Fruit fly (Drosophila melanogaster): ENCODE measurements around the gene ppk11.

ppk11 gene

DNA sequence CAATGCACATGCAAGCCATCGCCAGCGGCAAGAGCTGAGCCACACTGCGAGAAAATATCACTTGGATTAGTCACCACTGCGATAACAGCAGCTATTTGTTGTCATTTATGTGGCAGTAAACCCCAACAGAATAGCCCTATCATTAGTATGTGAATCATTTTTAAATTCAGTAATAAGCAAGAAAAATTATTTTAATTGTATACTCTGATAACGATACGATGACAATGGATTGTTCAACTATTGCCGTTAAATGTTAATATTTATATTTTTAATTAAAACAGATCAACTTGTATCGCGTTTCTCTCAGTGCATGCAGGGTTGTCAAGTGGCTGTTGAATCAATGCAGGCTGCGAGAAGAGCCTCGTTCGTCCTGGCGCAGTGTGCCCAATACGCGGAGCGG lies 37.0 kb downstream of the ppk11 start:
- no peak for TF ChIP-seq pan (optimal IDR thresholded peaks at IDR 0.05)

DNA sequence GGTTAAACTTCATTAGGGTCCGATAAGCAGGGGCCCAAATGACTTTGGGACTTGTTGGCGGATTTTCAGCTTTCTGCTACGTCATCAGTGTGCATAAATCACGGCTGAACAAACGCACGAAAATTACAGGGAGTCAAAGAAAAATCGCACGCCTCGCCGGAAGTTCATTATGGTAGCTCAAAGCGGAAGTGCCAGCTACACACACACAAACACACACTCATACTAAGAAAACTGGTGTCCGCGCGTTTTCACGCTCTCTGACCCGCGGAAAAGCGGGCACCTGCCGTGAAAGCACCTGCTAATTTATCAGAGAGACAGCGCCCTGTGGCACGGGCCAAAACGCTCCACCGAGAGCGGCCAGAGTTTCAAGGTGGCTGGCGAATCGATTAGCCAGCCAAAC lies 37.5 kb downstream of the ppk11 start:
- TF ChIP-seq Dll (optimal IDR thresholded peaks at IDR 0.05) = no peak
- TF ChIP-seq usp (GFP tag; optimal IDR thresholded peaks at IDR 0.05) = no peak
- no peak for TF ChIP-seq EcR (GFP tag; optimal IDR thresholded peaks at IDR 0.05)
- no peak for TF ChIP-seq pan (optimal IDR thresholded peaks at IDR 0.05)
- TF ChIP-seq CG8478 (optimal IDR thresholded peaks at IDR 0.05) = no peak
- TF ChIP-seq psq (optimal IDR thresholded peaks at IDR 0.05) = no peak

DNA sequence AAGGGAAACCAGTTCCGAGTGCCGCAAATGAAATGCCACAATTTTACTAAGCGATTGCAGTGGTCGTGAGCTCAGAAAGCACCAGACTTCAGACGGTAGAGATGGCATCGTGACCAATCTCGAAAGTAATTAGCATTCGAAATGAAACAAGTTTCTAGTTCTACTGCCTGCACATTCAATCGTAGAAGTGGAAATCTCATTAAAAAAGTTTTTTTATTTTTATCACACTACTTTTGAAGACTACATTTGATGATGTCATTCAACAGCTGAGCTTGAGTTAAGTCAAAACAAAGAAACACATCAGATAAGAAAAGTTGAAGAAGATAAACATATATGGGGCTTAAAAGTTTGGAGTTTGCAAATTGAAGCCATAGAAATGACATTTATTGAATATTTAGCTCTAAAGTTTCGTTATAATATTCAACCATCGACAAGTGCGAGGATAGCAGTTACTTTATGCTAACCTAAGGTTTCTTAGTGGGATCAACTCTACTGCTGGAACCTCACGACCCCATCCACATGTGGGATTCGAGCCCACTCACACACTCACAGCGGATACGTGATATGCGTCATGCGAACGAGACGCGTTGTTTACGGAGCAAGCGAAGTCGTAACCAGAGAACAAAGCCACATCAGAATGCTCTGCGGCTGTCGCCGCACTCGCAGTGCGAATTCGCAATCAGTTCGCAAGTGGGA lies 38.7 kb downstream of the ppk11 start, which contains the start of gene CG13117:
Gene CG13117, plus strand, starts transcription at position 646 of the 696 bp plus-strand sequence.
- TF ChIP-seq usp (GFP tag; optimal IDR thresholded peaks at IDR 0.05) (no peak), pan (optimal IDR thresholded peaks at IDR 0.05) (no peak), EcR (GFP tag; optimal IDR thresholded peaks at IDR 0.05) (no peak), CG8478 (optimal IDR thresholded peaks at IDR 0.05) (no peak), psq (optimal IDR thresholded peaks at IDR 0.05) (no peak), Dll (optimal IDR thresholded peaks at IDR 0.05) (no peak)

DNA sequence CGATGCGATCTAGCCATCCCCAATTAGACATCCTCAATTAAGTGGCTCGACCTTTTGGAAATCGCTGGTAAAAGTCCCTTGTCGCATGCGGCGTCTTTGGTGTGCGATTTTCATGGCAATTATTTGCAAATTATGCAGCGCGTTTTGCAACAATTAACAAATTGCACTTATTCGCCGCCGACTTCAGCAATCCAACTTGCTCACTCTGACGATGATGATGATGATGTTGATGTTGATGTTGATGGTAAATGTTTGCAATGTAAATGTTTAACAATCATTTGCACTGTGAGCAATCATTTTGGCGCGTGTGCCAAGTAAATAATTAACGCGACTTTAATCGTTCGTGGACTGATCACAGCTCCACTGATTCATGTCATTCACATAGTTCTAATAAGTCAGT lies 40.7 kb downstream of the ppk11 start:
- TF ChIP-seq Dll (optimal IDR thresholded peaks at IDR 0.05) = no peak
- TF ChIP-seq CG8478 (optimal IDR thresholded peaks at IDR 0.05) = no peak
- TF ChIP-seq EcR (GFP tag; optimal IDR thresholded peaks at IDR 0.05) = no peak
- no peak for TF ChIP-seq pan (optimal IDR thresholded peaks at IDR 0.05)
- no peak for TF ChIP-seq usp (GFP tag; optimal IDR thresholded peaks at IDR 0.05)
- no peak for TF ChIP-seq psq (optimal IDR thresholded peaks at IDR 0.05)

DNA sequence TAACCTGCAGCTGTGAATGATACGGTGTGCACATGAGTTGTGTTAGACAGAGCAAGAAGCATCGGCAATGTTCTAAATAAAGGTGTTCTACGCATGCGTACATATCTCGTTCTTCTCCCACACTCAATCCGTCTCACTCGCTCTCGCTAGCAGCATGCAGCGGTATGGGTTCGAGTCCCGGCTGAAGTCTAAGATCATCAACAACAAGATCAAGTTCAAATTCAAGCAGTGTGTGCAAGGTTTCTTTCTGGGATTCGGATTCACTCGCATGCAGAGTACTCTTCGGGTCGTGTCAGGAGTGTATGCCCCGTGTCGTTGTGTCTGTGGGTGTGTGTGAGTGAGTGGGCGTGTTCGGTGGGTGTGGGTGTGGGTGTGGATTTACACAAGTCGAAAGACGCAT lies 43.6 kb downstream of the ppk11 start:
- no peak for TF ChIP-seq EcR (GFP tag; optimal IDR thresholded peaks at IDR 0.05)
- TF ChIP-seq CG8478 (optimal IDR thresholded peaks at IDR 0.05) = no peak
- no peak for TF ChIP-seq psq (optimal IDR thresholded peaks at IDR 0.05)
- TF ChIP-seq Dll (optimal IDR thresholded peaks at IDR 0.05) = no peak
- TF ChIP-seq usp (GFP tag; optimal IDR thresholded peaks at IDR 0.05) = no peak
- TF ChIP-seq pan (optimal IDR thresholded peaks at IDR 0.05) = no peak

DNA sequence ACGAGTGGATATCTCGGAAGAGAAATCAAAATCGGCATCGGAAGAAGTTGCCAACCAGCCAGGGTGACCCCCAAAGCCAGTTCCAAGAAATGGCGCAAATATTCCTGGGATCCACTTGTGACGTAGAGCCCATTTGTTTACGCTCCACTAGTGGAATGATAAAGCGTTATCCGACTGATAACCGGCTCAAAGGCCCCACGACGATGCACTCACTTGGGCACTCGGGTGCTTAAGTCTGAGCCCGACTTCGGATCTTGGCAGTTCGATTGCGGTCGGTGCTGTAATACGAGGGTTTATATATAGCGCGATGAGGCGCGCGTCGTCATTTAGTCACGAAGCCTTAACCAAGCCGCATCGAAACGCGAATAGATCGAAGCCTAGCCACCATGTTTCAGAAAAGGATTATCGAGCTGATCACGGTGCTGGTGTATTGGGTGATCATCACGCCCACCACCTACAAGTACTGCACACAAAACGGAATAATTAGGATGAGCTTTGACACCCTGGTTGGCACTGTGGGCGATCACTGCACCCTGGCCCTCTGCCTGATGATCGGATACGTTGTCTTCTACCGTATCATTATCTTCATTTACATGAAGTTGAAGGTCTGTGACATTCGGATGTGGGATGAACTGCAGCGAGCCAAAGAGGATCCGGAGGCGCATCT lies 45.1 kb downstream of the ppk11 start, which contains the start of gene CG13116:
Gene CG13116, plus strand, starts transcription at position 323 of the 667 bp plus-strand sequence.
- TF ChIP-seq usp (GFP tag; optimal IDR thresholded peaks at IDR 0.05) (no peak), EcR (GFP tag; optimal IDR thresholded peaks at IDR 0.05) (no peak), Dll (optimal IDR thresholded peaks at IDR 0.05) (no peak), CG8478 (optimal IDR thresholded peaks at IDR 0.05) (no peak), pan (optimal IDR thresholded peaks at IDR 0.05) (no peak), psq (optimal IDR thresholded peaks at IDR 0.05) (no peak)

DNA sequence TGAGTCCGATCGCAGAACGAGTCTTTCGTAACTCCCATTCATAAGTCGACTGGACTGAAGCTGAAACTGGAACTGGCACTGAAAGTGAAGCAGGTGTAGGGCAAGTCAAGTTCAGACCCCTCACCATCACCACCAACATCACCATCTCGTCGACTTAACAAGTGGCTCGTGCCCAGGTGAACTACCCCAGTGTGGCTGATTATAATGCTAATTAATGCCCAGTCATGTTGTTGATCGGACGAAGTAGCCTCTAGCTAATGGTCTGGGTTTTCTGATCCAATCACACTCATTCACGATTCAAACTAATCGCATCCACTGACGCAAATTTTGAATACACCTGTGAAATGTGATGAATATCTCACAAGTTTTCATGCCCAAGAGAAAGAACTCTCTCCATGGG lies 46.0 kb downstream of the ppk11 start:
- no peak for TF ChIP-seq Dll (optimal IDR thresholded peaks at IDR 0.05)
